Worm (Caenorhabditis elegans) whole organism, L3 larva: ENCODE data around the gene abu-1.

Source experiments
- daf-12 ChIP-seq: fragments of 150-350 bp; optimal IDR thresholded peaks from 2 replicates; lab custom pipeline; 2014; ENCODE audit warnings: missing biosample characterization, missing genetic modification reagents, missing genetic modification characterization
- snpc-4 ChIP-seq: fragments of 150-350 bp; optimal IDR thresholded peaks from 2 replicates; lab custom pipeline; 2014; ENCODE audit warnings: missing biosample characterization, missing genetic modification characterization

DNA sequence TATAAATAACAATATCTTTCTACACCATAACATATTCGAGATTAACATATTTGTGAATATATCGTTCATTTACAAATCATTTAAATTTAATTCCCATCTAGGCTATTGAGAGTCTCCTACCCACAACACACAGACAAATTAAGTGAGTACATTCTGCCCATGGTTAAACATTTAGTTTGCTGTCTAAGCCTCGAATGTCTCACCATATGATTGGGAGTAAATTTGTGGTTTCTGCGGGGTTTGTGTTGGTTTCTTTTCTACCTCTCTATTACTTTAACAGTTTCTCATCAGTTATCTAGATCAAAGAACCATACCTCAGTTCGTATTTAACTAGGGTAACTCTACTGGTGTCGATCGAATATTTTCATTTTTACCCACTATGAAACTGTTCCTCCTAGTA, 16.8 kb upstream of the abu-1 start, which contains the start of gene ugt-2:
- no peak for TF ChIP-seq snpc-4 (tag; lab: Kevin White, UChicago)
- no peak for TF ChIP-seq daf-12 (tag; lab: Kevin White, UChicago)
